Fruit fly (Drosophila melanogaster): ENCODE results near the gene Eaf6.

Gene Eaf6

dm6 chr3L:5594853-5595593 lies 13.1 kb downstream of the Eaf6 start, which contains the start of the genes Alp10 and Alp9:
Alp10 (minus strand) TSS chr3L:5595272.
Alp9 (plus strand) TSS chr3L:5595542.
- no peak for TF ChIP-seq foxo (GFP tag; optimal IDR thresholded peaks at IDR 0.05)
- TF ChIP-seq Myc (optimal IDR thresholded peaks at IDR 0.05): no peak
- TF ChIP-seq sv (GFP tag; optimal IDR thresholded peaks at IDR 0.05): no peak
- TF ChIP-seq fru (GFP tag; optimal IDR thresholded peaks at IDR 0.05): no peak
- TF ChIP-seq brk (GFP tag; optimal IDR thresholded peaks at IDR 0.05): no peak
- no peak for TF ChIP-seq Hnf4 (GFP tag; optimal IDR thresholded peaks at IDR 0.05)
- no peak for TF ChIP-seq pan (optimal IDR thresholded peaks at IDR 0.05)
- TF ChIP-seq usp (GFP tag; optimal IDR thresholded peaks at IDR 0.05): no peak
- TF ChIP-seq Dif (GFP tag; optimal IDR thresholded peaks at IDR 0.05; ENCODE audit: partially characterized antibody): no peak
- no peak for TF ChIP-seq Abd-B (GFP tag; optimal IDR thresholded peaks at IDR 0.05)
- no peak for TF ChIP-seq h (GFP tag; optimal IDR thresholded peaks at IDR 0.05)
- TF ChIP-seq dl (GFP tag; optimal IDR thresholded peaks at IDR 0.05; ENCODE audit: insufficient read depth in 1 of 2, partially characterized antibody in 2 of 2): no peak
- TF ChIP-seq N (GFP tag; optimal IDR thresholded peaks at IDR 0.05): no peak
- no peak for TF ChIP-seq woc (GFP tag; optimal IDR thresholded peaks at IDR 0.05)
- TF ChIP-seq Hr83 (GFP tag; optimal IDR thresholded peaks at IDR 0.05; ENCODE audit: poor library complexity, severe bottlenecking): no peak
- no peak for TF ChIP-seq CG9705 (GFP tag; optimal IDR thresholded peaks at IDR 0.05)
- no peak for TF ChIP-seq CG32264 (GFP tag; optimal IDR thresholded peaks at IDR 0.05)
- TF ChIP-seq CrebA (GFP tag; optimal IDR thresholded peaks at IDR 0.05; ENCODE audit: borderline replicate concordance): no peak

dm6 chr3L:5594163-5594715 lies 13.9 kb downstream of the Eaf6 start:
- TF ChIP-seq CG9705 (GFP tag; optimal IDR thresholded peaks at IDR 0.05) (no peak), dmrt93B (GFP tag; optimal IDR thresholded peaks at IDR 0.05) (no peak), Hr78 (GFP tag; optimal IDR thresholded peaks at IDR 0.05) (no peak), Hnf4 (GFP tag; optimal IDR thresholded peaks at IDR 0.05) (no peak), CG32264 (GFP tag; optimal IDR thresholded peaks at IDR 0.05) (no peak), ey (GFP tag; optimal IDR thresholded peaks at IDR 0.05) (no peak), Dif (GFP tag; optimal IDR thresholded peaks at IDR 0.05; ENCODE audit: partially characterized antibody) (no peak), dsf (GFP tag; optimal IDR thresholded peaks at IDR 0.05; ENCODE audit: borderline replicate concordance) (no peak), OdsH (GFP tag; optimal IDR thresholded peaks at IDR 0.05) (no peak)

dm6 chr3L:5592437-5592836 lies 15.7 kb downstream of the Eaf6 start, which contains the start of gene spo:
spo (minus strand) TSS chr3L:5592571.
- TF ChIP-seq Jra (GFP tag; optimal IDR thresholded peaks at IDR 0.05) (no peak), Sp1 (GFP tag; optimal IDR thresholded peaks at IDR 0.05) (no peak)

dm6 chr3L:5583295-5583707 lies 24.8 kb downstream of the Eaf6 start:
- TF ChIP-seq HLH106 (tag; optimal IDR thresholded peaks at IDR 0.05) (peak; percentile 86), CG32264 (GFP tag; optimal IDR thresholded peaks at IDR 0.05) (peak; percentile 64), Hr83 (GFP tag; optimal IDR thresholded peaks at IDR 0.05; ENCODE audit: poor library complexity, severe bottlenecking) (peak; percentile 65), psq (GFP tag; optimal IDR thresholded peaks at IDR 0.05) (peak; percentile 52), GATAd (GFP tag; optimal IDR thresholded peaks at IDR 0.05) (peak; percentile 61), sv (GFP tag; optimal IDR thresholded peaks at IDR 0.05) (peak; percentile 74), Sp1 (GFP tag; optimal IDR thresholded peaks at IDR 0.05) (no peak), fru (GFP tag; optimal IDR thresholded peaks at IDR 0.05) (peak; percentile 81), ey (GFP tag; optimal IDR thresholded peaks at IDR 0.05) (peak; percentile 85), CG9705 (GFP tag; optimal IDR thresholded peaks at IDR 0.05) (peak; percentile 73), foxo (GFP tag; optimal IDR thresholded peaks at IDR 0.05) (peak in 1 of 2 experiments; percentile 7), rgr (GFP tag; optimal IDR thresholded peaks at IDR 0.05) (peak; percentile 77), jim (GFP tag; optimal IDR thresholded peaks at IDR 0.05) (no peak), woc (GFP tag; optimal IDR thresholded peaks at IDR 0.05) (no peak), N (GFP tag; optimal IDR thresholded peaks at IDR 0.05) (no peak)

dm6 chr3L:5581542-5581941 lies 26.6 kb downstream of the Eaf6 start:
- TF ChIP-seq Jra (GFP tag; optimal IDR thresholded peaks at IDR 0.05) (no peak), lola (GFP tag; optimal IDR thresholded peaks at IDR 0.05) (no peak), OdsH (GFP tag; optimal IDR thresholded peaks at IDR 0.05) (no peak), sv (GFP tag; optimal IDR thresholded peaks at IDR 0.05) (no peak), Dif (GFP tag; optimal IDR thresholded peaks at IDR 0.05; ENCODE audit: partially characterized antibody) (no peak), N (GFP tag; optimal IDR thresholded peaks at IDR 0.05) (no peak), h (GFP tag; optimal IDR thresholded peaks at IDR 0.05) (no peak), Sp1 (GFP tag; optimal IDR thresholded peaks at IDR 0.05) (no peak), GATAd (GFP tag; optimal IDR thresholded peaks at IDR 0.05) (no peak), tai (GFP tag; optimal IDR thresholded peaks at IDR 0.05) (no peak), dl (GFP tag; optimal IDR thresholded peaks at IDR 0.05; ENCODE audit: insufficient read depth in 1 of 2, partially characterized antibody in 2 of 2) (no peak), Mio (GFP tag; optimal IDR thresholded peaks at IDR 0.05) (no peak), sage (GFP tag; optimal IDR thresholded peaks at IDR 0.05) (no peak), ey (GFP tag; optimal IDR thresholded peaks at IDR 0.05) (no peak), Abd-B (GFP tag; optimal IDR thresholded peaks at IDR 0.05) (no peak), fru (GFP tag; optimal IDR thresholded peaks at IDR 0.05) (no peak), CG32264 (GFP tag; optimal IDR thresholded peaks at IDR 0.05) (no peak), Dfd (GFP tag; optimal IDR thresholded peaks at IDR 0.05) (no peak), foxo (GFP tag; optimal IDR thresholded peaks at IDR 0.05) (no peak), br (GFP tag; optimal IDR thresholded peaks at IDR 0.05) (no peak)
